Fruit fly (Drosophila melanogaster) whole organism, embryonic: ENCODE measurements around the gene CG13842.

Experiments
- Adf1 ChIP-seq: fragments of 200-800 bp; sonication (Bioruptor generic); IDR thresholded peaks from 2 replicates; pipeline ENCODE4 v1.3.6; 2022; ENCODE audit warnings: missing biosample characterization, missing genetic modification characterization
- Aef1 ChIP-seq: fragments of 200-800 bp; sonication (Bioruptor generic); IDR thresholded peaks from 3 replicates; pipeline ENCODE4 v1.3.6; 2022; ENCODE audit warnings: missing biosample characterization, missing genetic modification characterization
- CG10321 ChIP-seq: fragments of 200-800 bp; sonication (Bioruptor generic); IDR thresholded peaks from 2 replicates; pipeline ENCODE4 v1.3.6; 2022; ENCODE audit warnings: missing biosample characterization, missing genetic modification characterization
- CG10959 ChIP-seq: fragments of 200-800 bp; sonication (Bioruptor generic); IDR thresholded peaks from 2 replicates; pipeline ENCODE4 v1.3.6; 2022; ENCODE audit warnings: missing biosample characterization, missing genetic modification characterization
- CG12659 ChIP-seq: fragments of 200-800 bp; sonication (Bioruptor generic); optimal IDR thresholded peaks from 3 replicates; lab custom pipeline; 2017; ENCODE audit warnings: mild to moderate bottlenecking, missing biosample characterization, missing genetic modification reagents, missing genetic modification characterization
- CG13123 ChIP-seq: fragments of 200-800 bp; sonication (Bioruptor generic); optimal IDR thresholded peaks from 2 replicates; lab custom pipeline; 2016; ENCODE audit warnings: missing biosample characterization, missing genetic modification characterization
- CG13775 ChIP-seq: fragments of 200-800 bp; sonication (Bioruptor generic); optimal IDR thresholded peaks from 3 replicates; lab custom pipeline; 2017; ENCODE audit warnings: missing biosample characterization, mild to moderate bottlenecking, missing genetic modification characterization
- CG15269 ChIP-seq: fragments of 200-800 bp; sonication (Bioruptor generic); optimal IDR thresholded peaks from 2 replicates; lab custom pipeline; 2018; ENCODE audit warnings: missing biosample characterization, mild to moderate bottlenecking, missing genetic modification characterization, moderate library complexity
- CG17328 ChIP-seq: fragments of 200-800 bp; sonication (Bioruptor generic); IDR thresholded peaks from 2 replicates; pipeline ENCODE4 v1.3.6; 2022; ENCODE audit warnings: missing biosample characterization, missing genetic modification characterization
- CG17361 ChIP-seq: fragments of 200-800 bp; sonication (Bioruptor generic); IDR thresholded peaks from 3 replicates; pipeline ENCODE4 v1.3.6; 2022; ENCODE audit warnings: missing biosample characterization, missing genetic modification characterization
- CG17385 ChIP-seq: fragments of 200-800 bp; sonication (Bioruptor generic); optimal IDR thresholded peaks from 3 replicates; lab custom pipeline; 2018; ENCODE audit warnings: missing biosample characterization, mild to moderate bottlenecking, missing genetic modification characterization
- CG18011 ChIP-seq: fragments of 200-800 bp; sonication (Bioruptor generic); optimal IDR thresholded peaks from 2 replicates; lab custom pipeline; 2017; ENCODE audit warnings: missing biosample characterization, missing genetic modification characterization, mild to moderate bottlenecking, moderate library complexity, missing genotype
- CG18599 ChIP-seq: fragments of 200-800 bp; sonication (Bioruptor generic); optimal IDR thresholded peaks from 3 replicates; lab custom pipeline; 2017; ENCODE audit warnings: missing biosample characterization, missing genetic modification characterization, mild to moderate bottlenecking, moderate library complexity, missing genetic modification reagents
- CG2116 ChIP-seq: fragments of 200-800 bp; sonication (Bioruptor generic); optimal IDR thresholded peaks from 3 replicates; lab custom pipeline; 2018; ENCODE audit warnings: missing biosample characterization, mild to moderate bottlenecking, missing genetic modification characterization
- CG2202 ChIP-seq: fragments of 200-800 bp; sonication (Bioruptor generic); optimal IDR thresholded peaks from 2 replicates; lab custom pipeline; 2018; ENCODE audit warnings: missing biosample characterization, mild to moderate bottlenecking, missing genetic modification characterization
- CG31224 ChIP-seq: fragments of 200-800 bp; sonication (Bioruptor generic); IDR thresholded peaks from 2 replicates; pipeline ENCODE4 v1.3.6; 2022; ENCODE audit warnings: missing biosample characterization, missing genetic modification characterization
- CG32767 ChIP-seq: fragments of 200-800 bp; sonication (Bioruptor generic); IDR thresholded peaks from 2 replicates; pipeline ENCODE4 v1.3.6; 2022; ENCODE audit warnings: missing biosample characterization, missing genetic modification characterization
- CG42726 ChIP-seq: fragments of 200-800 bp; sonication (Bioruptor generic); IDR thresholded peaks from 2 replicates; pipeline ENCODE4 v1.3.6; 2022; ENCODE audit warnings: missing biosample characterization, missing genetic modification characterization; ENCODE audit not compliant: partially characterized antibody
- CG6175 ChIP-seq: fragments of 200-800 bp; sonication (Bioruptor generic); IDR thresholded peaks from 3 replicates; pipeline ENCODE4 v1.3.6; 2022; ENCODE audit warnings: missing biosample characterization, missing genetic modification characterization
- CG6854 ChIP-seq: fragments of 200-800 bp; sonication (Bioruptor generic); optimal IDR thresholded peaks from 3 replicates; lab custom pipeline; 2017; ENCODE audit warnings: missing biosample characterization, mild to moderate bottlenecking, missing genetic modification characterization
- CG7928 ChIP-seq: fragments of 200-800 bp; sonication (Bioruptor generic); optimal IDR thresholded peaks from 2 replicates; lab custom pipeline; 2017; ENCODE audit warnings: missing biosample characterization, mild to moderate bottlenecking, missing genetic modification characterization
- Fer2 ChIP-seq: fragments of 200-800 bp; sonication (Bioruptor generic); optimal IDR thresholded peaks from 2 replicates; lab custom pipeline; 2018; ENCODE audit warnings: missing biosample characterization, mild to moderate bottlenecking, missing genetic modification characterization, moderate library complexity
- Fer3 ChIP-seq: fragments of 200-800 bp; sonication (Bioruptor generic); optimal IDR thresholded peaks from 2 replicates; lab custom pipeline; 2018; ENCODE audit warnings: missing biosample characterization, mild to moderate bottlenecking, missing genetic modification characterization, moderate library complexity
- Hr51 ChIP-seq, 2 experiments: fragments of 200-800 bp; sonication (Bioruptor generic); optimal IDR thresholded peaks; 2 replicates in 1 of 2; 3 replicates in 1 of 2; lab custom pipeline; 2016 to 2018; ENCODE audit warnings: missing biosample characterization in 2 of 2, missing genetic modification characterization in 2 of 2, mild to moderate bottlenecking in 1 of 2, moderate library complexity in 1 of 2
- Jarid2 ChIP-seq: fragments of 200-800 bp; sonication (Bioruptor generic); optimal IDR thresholded peaks from 3 replicates; lab custom pipeline; 2017; ENCODE audit warnings: mild to moderate bottlenecking, missing biosample characterization, missing genetic modification reagents, missing genetic modification characterization
- NC2α ChIP-seq: fragments of 200-800 bp; sonication (Bioruptor generic); optimal IDR thresholded peaks from 2 replicates; lab custom pipeline; 2016; ENCODE audit warnings: missing biosample characterization, missing genetic modification characterization
- NfI ChIP-seq: fragments of 200-800 bp; sonication (Bioruptor generic); optimal IDR thresholded peaks from 3 replicates; lab custom pipeline; 2018; ENCODE audit warnings: missing biosample characterization, mild to moderate bottlenecking, missing genetic modification characterization, moderate library complexity
- Rfx ChIP-seq: fragments of 200-800 bp; sonication (Bioruptor generic); IDR thresholded peaks from 2 replicates; pipeline ENCODE4 v1.3.6; 2022; ENCODE audit warnings: missing biosample characterization, missing genetic modification characterization
- ac ChIP-seq: fragments of 200-800 bp; sonication (Bioruptor generic); optimal IDR thresholded peaks from 3 replicates; lab custom pipeline; 2017; ENCODE audit warnings: missing biosample characterization, mild to moderate bottlenecking, missing genetic modification characterization
- ap ChIP-seq: fragments of 200-800 bp; sonication (Bioruptor generic); IDR thresholded peaks from 2 replicates; pipeline ENCODE4 v1.3.6; 2022; ENCODE audit warnings: missing biosample characterization, missing genetic modification characterization
- btn ChIP-seq: fragments of 200-800 bp; sonication (Bioruptor generic); optimal IDR thresholded peaks from 2 replicates; lab custom pipeline; 2016; ENCODE audit warnings: missing biosample characterization, missing genetic modification characterization
- cad ChIP-seq: fragments of >200 bp; optimal IDR thresholded peaks from 2 replicates; lab custom pipeline; 2017; ENCODE audit warnings: missing biosample characterization, missing genetic modification characterization
- esg ChIP-seq: fragments of 200-800 bp; sonication (Bioruptor generic); conservative IDR thresholded peaks from 2 replicates; pipeline ENCODE4 v1.3.6; 2022; ENCODE audit warnings: missing biosample characterization, missing genetic modification characterization
- exex ChIP-seq: fragments of 200-800 bp; sonication (Bioruptor generic); optimal IDR thresholded peaks from 4 replicates; lab custom pipeline; 2018; ENCODE audit warnings: missing biosample characterization, mild to moderate bottlenecking, missing genetic modification characterization, moderate library complexity
- grau ChIP-seq: fragments of 200-800 bp; optimal IDR thresholded peaks from 3 replicates; lab custom pipeline; 2019; ENCODE audit warnings: missing biosample characterization, mild to moderate bottlenecking, missing genetic modification characterization, moderate library complexity
- grn ChIP-seq: fragments of 200-800 bp; sonication (Bioruptor generic); optimal IDR thresholded peaks from 3 replicates; lab custom pipeline; 2017; ENCODE audit warnings: missing biosample characterization, missing genetic modification characterization
- lilli ChIP-seq: fragments of 200-800 bp; sonication (Bioruptor generic); optimal IDR thresholded peaks from 3 replicates; lab custom pipeline; 2016; ENCODE audit warnings: missing biosample characterization, missing genetic modification characterization
- nau ChIP-seq: fragments of 200-800 bp; sonication (Bioruptor generic); optimal IDR thresholded peaks from 3 replicates; lab custom pipeline; 2017; ENCODE audit warnings: missing biosample characterization, mild to moderate bottlenecking, missing genetic modification characterization, missing genetic modification reagents
- nom ChIP-seq: fragments of 200-800 bp; sonication (Bioruptor generic); optimal IDR thresholded peaks from 2 replicates; lab custom pipeline; 2017; ENCODE audit warnings: missing biosample characterization, missing genetic modification characterization, mild to moderate bottlenecking, moderate library complexity, missing genetic modification reagents
- otp ChIP-seq: fragments of 200-800 bp; sonication (Bioruptor generic); IDR thresholded peaks from 3 replicates; pipeline ENCODE4, ENCODE4 v1.3.6; 2022; ENCODE audit warnings: missing biosample characterization, missing genetic modification characterization
- pan ChIP-seq, 4 experiments: fragments of >200 bp in 3 of 4; fragments of 200-800 bp in 1 of 4; sonication (Bioruptor generic) in 1 of 4; optimal IDR thresholded peaks in 3 of 4; IDR thresholded peaks in 1 of 4; 2 replicates each; pipeline versions ENCODE4 v1.3.6 to Lab custom; 2017 to 2022; ENCODE audit warnings: missing biosample characterization in 2 of 4, missing genetic modification characterization in 2 of 4, mixed read lengths in 1 of 4
- psq ChIP-seq: fragments of 200-800 bp; sonication (Bioruptor generic); optimal IDR thresholded peaks from 2 replicates; lab custom pipeline; 2017; ENCODE audit warnings: missing biosample characterization, missing genetic modification characterization
- pum ChIP-seq: fragments of 200-800 bp; sonication (Bioruptor generic); optimal IDR thresholded peaks from 2 replicates; lab custom pipeline; 2016; ENCODE audit warnings: missing biosample characterization, missing genetic modification characterization
- ranshi ChIP-seq: fragments of 200-800 bp; sonication (Bioruptor generic); IDR thresholded peaks from 2 replicates; pipeline ENCODE4 v1.3.6; 2022; ENCODE audit warnings: missing biosample characterization, missing genetic modification characterization
- sens ChIP-seq: fragments of 200-800 bp; sonication (Bioruptor generic); peaks from one replicate; lab custom pipeline; 2016; ENCODE audit warnings: missing biosample characterization, missing genetic modification characterization
- slou ChIP-seq: fragments of 200-800 bp; sonication (Bioruptor generic); optimal IDR thresholded peaks from 3 replicates; lab custom pipeline; 2016; ENCODE audit warnings: missing biosample characterization, missing genetic modification characterization
- sna ChIP-seq: fragments of 200-800 bp; sonication (Bioruptor generic); IDR thresholded peaks from 2 replicates; pipeline ENCODE4 v1.3.6; 2022; ENCODE audit warnings: missing biosample characterization, missing genetic modification characterization; ENCODE audit not compliant: partially characterized antibody
- ttk ChIP-seq: fragments of 200-800 bp; sonication (Bioruptor generic); IDR thresholded peaks from 2 replicates; pipeline ENCODE4 v2.1.2; 2022; ENCODE audit warnings: missing biosample characterization, missing genetic modification characterization
- unpg ChIP-seq: fragments of 200-800 bp; sonication (Bioruptor generic); optimal IDR thresholded peaks from 3 replicates; lab custom pipeline; 2018; ENCODE audit warnings: missing biosample characterization, mild to moderate bottlenecking, missing genetic modification characterization, moderate library complexity

Gene CG13842

dm6 chr3R:22668622-22669021 is 38.5 kb downstream of the CG13842 start (continued):
- TF ChIP-seq exex (tag; lab: Kevin White, UChicago) (no peak), Hr51 (GFP tag; optimal IDR thresholded peaks at IDR 0.05; lab: Kevin White, UChicago) (peak in 1 of 2 experiments; percentile 48), cad (no peak), CG13123 (GFP tag; lab: Kevin White, UChicago) (peak; percentile 4), CG17385 (GFP tag; lab: Kevin White, UChicago) (peak; percentile 20), CG13775 (peak; percentile 17), pum (peak; percentile 8), NfI (GFP tag; lab: Kevin White, UChicago) (peak; percentile 7), nom (GFP tag; lab: Kevin White, UChicago) (no peak), psq (GFP tag; lab: Kevin White, UChicago) (no peak), Aef1 (GFP tag; lab: Robert Waterston, UW) (peak; percentile 38; the same call in 2 of the 3 replicates), ttk (GFP tag; lab: Robert Waterston, UW) (peak; percentile 54; the same call in 1 of the 2 replicates), Rfx (0 out of 2 replicates have a peak, but pooled peaks have one; percentile 8), CG6175 (GFP tag; lab: Robert Waterston, UW) (no peak), esg (GFP tag; lab: Robert Waterston, UW) (peak; percentile 59), CG7928 (GFP tag; lab: Kevin White, UChicago) (no peak), sens (GFP tag; lab: Kevin White, UChicago) (peak; percentile 47), nau (GFP tag; lab: Kevin White, UChicago) (no peak), NC2α (no peak), grau (tag; lab: Kevin White, UChicago) (peak; percentile 32), CG2116 (GFP tag; lab: Kevin White, UChicago) (no peak), grn (GFP tag; lab: Kevin White, UChicago) (no peak), slou (GFP tag; lab: Kevin White, UChicago) (no peak), otp (0 out of 3 replicates have a peak, but pooled peaks have one; percentile 22), btn (GFP tag; lab: Kevin White, UChicago) (no peak), CG6854 (no peak), ranshi (GFP tag; lab: Robert Waterston, UW) (peak; percentile 42; the same call in 1 of the 2 replicates), Fer3 (tag; lab: Kevin White, UChicago) (peak; percentile 8), ap (GFP tag; lab: Robert Waterston, UW) (peak; percentile 36; the same call in 1 of the 2 replicates), CG42726 (GFP tag; lab: Robert Waterston, UW) (no peak), unpg (GFP tag; lab: Kevin White, UChicago) (peak; percentile 3), Fer2 (tag; lab: Kevin White, UChicago) (no peak), CG31224 (GFP tag; lab: Robert Waterston, UW) (peak; percentile 6; the same call in 1 of the 2 replicates), CG18011 (GFP tag; lab: Kevin White, UChicago) (no peak), CG15269 (tag; lab: Kevin White, UChicago) (peak; percentile 5), CG17361 (GFP tag; lab: Robert Waterston, UW) (0 out of 3 replicates have a peak, but pooled peaks have one; percentile 22), Adf1 (GFP tag; lab: Robert Waterston, UW) (0 out of 2 replicates have a peak, but pooled peaks have one; percentile 13), CG10959 (GFP tag; lab: Robert Waterston, UW) (no peak), CG32767 (GFP tag; lab: Robert Waterston, UW) (0 out of 2 replicates have a peak, but pooled peaks have one; percentile 48), CG17328 (peak; percentile 58), CG10321 (0 out of 2 replicates have a peak, but pooled peaks have one; percentile 4), sna (no peak), lilli (peak; percentile 19), CG18599 (GFP tag; lab: Kevin White, UChicago) (no peak), Jarid2 (GFP tag; lab: Kevin White, UChicago) (no peak), ac (GFP tag; lab: Kevin White, UChicago) (no peak), pan (optimal IDR thresholded peaks at IDR 0.05; lab: Kevin White, UChicago) (no peak), pan (GFP tag; optimal IDR thresholded peaks at IDR 0.05 in 1 of 2, IDR thresholded peaks at IDR 0.05 in 1 of 2) (peak in 1 of 2 experiments; percentile 35), CG2202 (no peak), CG12659 (peak; percentile 11)
